Worm (Caenorhabditis elegans): Measurements from ENCODE around the gene R107.2.

The R107.2 gene

DNA sequence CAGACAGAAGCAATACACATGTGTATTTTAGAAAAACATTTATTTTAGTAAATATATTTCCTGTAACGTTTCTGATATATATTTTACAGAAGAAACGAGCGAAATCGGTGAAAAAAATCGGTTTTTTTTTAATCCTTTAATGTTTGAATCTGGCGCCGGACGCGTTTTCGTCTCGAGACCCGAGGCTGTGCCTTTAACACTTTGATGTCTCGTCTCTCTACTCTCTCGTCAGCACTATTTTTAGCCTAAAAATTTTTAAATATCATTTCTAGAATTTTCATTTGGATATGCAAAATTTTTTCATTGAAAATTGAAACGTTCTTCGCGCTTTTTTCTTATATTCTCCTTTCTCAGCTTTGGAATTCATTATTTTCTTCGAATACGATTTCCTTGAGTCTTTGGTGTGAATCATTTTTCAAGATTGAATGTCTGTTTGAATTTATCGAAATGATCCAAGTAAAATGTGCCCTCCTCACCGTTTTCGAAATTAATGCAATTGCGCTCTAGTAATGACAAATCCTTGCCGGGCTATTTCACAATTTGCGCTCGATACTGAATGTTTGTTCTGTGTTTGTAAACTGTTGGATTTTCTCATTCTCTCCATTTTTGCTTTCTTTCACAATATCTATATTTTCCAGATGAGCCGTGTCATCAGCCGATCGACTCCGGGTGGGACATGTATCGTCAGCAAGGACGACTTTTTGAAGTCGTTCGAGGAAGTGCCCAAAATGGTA, 8.8 kb upstream of the R107.2 start, which contains the start of gene cls-2:
Gene cls-2 (plus strand): TSS at position 635 of the 734 bp plus-strand sequence.
- TF ChIP-seq F16B12.6 (tag; optimal IDR thresholded peaks at IDR 0.05) (no peak), hlh-4 (tag; optimal IDR thresholded peaks at IDR 0.05) (no peak), zip-4 (GFP tag; optimal IDR thresholded peaks at IDR 0.05) (peak; percentile 10), mep-1 (tag; optimal IDR thresholded peaks at IDR 0.05) (peak; percentile 16), ceh-88 (GFP tag; IDR thresholded peaks at IDR 0.05) (no peak), snpc-4 (tag; optimal IDR thresholded peaks at IDR 0.05) (no peak), pax-3 (tag; optimal IDR thresholded peaks at IDR 0.05) (no peak), tlp-1 (tag; optimal IDR thresholded peaks at IDR 0.05) (no peak), nhr-11 (tag; optimal IDR thresholded peaks at IDR 0.05) (no peak), dpl-1 (GFP tag; optimal IDR thresholded peaks at IDR 0.05) (peak in 1 of 3 experiments; percentile 20), elt-2 (tag; optimal IDR thresholded peaks at IDR 0.05) (no peak), lin-35 (GFP tag; optimal IDR thresholded peaks at IDR 0.05) (peak in 1 of 2 experiments; percentile 21), unc-62 (GFP tag; optimal IDR thresholded peaks at IDR 0.05) (no peak), pqm-1 (tag; optimal IDR thresholded peaks at IDR 0.05) (no peak), nhr-47 (tag; optimal IDR thresholded peaks at IDR 0.05) (no peak), skn-1 (tag; optimal IDR thresholded peaks at IDR 0.05) (peak; percentile 54), jun-1 (tag; optimal IDR thresholded peaks at IDR 0.05) (no peak), lin-15B (tag; optimal IDR thresholded peaks at IDR 0.05) (no peak), ceh-82 (tag; optimal IDR thresholded peaks at IDR 0.05) (peak in 1 of 3 experiments; percentile 56), mdl-1 (tag; optimal IDR thresholded peaks at IDR 0.05) (no peak), swsn-7 (tag; optimal IDR thresholded peaks at IDR 0.05) (no peak), ztf-4 (tag; optimal IDR thresholded peaks at IDR 0.05) (no peak), lsy-2 (tag; optimal IDR thresholded peaks at IDR 0.05) (peak; percentile 5 to 42), efl-1 (optimal IDR thresholded peaks at IDR 0.05) (peak in 1 of 2 experiments; percentile 37), efl-1 (GFP tag; optimal IDR thresholded peaks at IDR 0.05 in 1 of 2) (peak; percentile 7 to 43)

- peak; percentile 98 for TF ChIP-seq lin-14 (GFP tag; optimal IDR thresholded peaks at IDR 0.05)
- TF ChIP-seq nhr-47 (tag; optimal IDR thresholded peaks at IDR 0.05): peak; percentile 95
- TF ChIP-seq fos-1 (tag; optimal IDR thresholded peaks at IDR 0.05): peak; percentile 26
- peak; percentile 22 for TF ChIP-seq sox-4 (tag; optimal IDR thresholded peaks at IDR 0.05)
- TF ChIP-seq nhr-84 (tag; optimal IDR thresholded peaks at IDR 0.05): no peak
- TF ChIP-seq lin-39 (tag; optimal IDR thresholded peaks at IDR 0.05): no peak
- peak; percentile 17 to 61 for TF ChIP-seq egl-27 (tag; optimal IDR thresholded peaks at IDR 0.05)
- TF ChIP-seq elt-2 (tag; optimal IDR thresholded peaks at IDR 0.05): peak; percentile 75
- TF ChIP-seq vab-15 (tag; optimal IDR thresholded peaks at IDR 0.05): no peak
- TF ChIP-seq C34B4.2 (tag; optimal IDR thresholded peaks at IDR 0.05): peak; percentile 40
- peak; percentile 75 for TF ChIP-seq ceh-8 (GFP tag; optimal IDR thresholded peaks at IDR 0.05)
- no peak for TF ChIP-seq mef-2 (tag; optimal IDR thresholded peaks at IDR 0.05)
- TF ChIP-seq nhr-28 (tag; optimal IDR thresholded peaks at IDR 0.05): no peak
- peak; percentile 76 for TF ChIP-seq zip-4 (GFP tag; optimal IDR thresholded peaks at IDR 0.05)
- TF ChIP-seq fkh-4 (tag; optimal IDR thresholded peaks at IDR 0.05; ENCODE audit: borderline replicate concordance): no peak
- no peak for TF ChIP-seq hlh-17 (GFP tag; optimal IDR thresholded peaks at IDR 0.05; ENCODE audit: borderline replicate concordance)
- TF ChIP-seq aha-1 (tag; optimal IDR thresholded peaks at IDR 0.05): peak; percentile 58
- TF ChIP-seq pqm-1 (tag; optimal IDR thresholded peaks at IDR 0.05): peak; percentile 41
- no peak for TF ChIP-seq F16B12.6 (tag; optimal IDR thresholded peaks at IDR 0.05)
- TF ChIP-seq swsn-7 (tag; optimal IDR thresholded peaks at IDR 0.05): peak; percentile 97
- peak; percentile 91 for TF ChIP-seq pax-3 (tag; optimal IDR thresholded peaks at IDR 0.05)
- TF ChIP-seq dsc-1 (tag; optimal IDR thresholded peaks at IDR 0.05): peak; percentile 92
- TF ChIP-seq ama-1 (optimal IDR thresholded peaks at IDR 0.05): no peak
- no peak for TF ChIP-seq ets-5 (GFP tag; IDR thresholded peaks at IDR 0.05)
- peak; percentile 54 for TF ChIP-seq aly-2 (tag; optimal IDR thresholded peaks at IDR 0.05)
- peak; percentile 95 for TF ChIP-seq skn-1 (tag; optimal IDR thresholded peaks at IDR 0.05)
- peak; percentile 98 for TF ChIP-seq nhr-20 (tag; optimal IDR thresholded peaks at IDR 0.05)
- TF ChIP-seq grh-1 (GFP tag; IDR thresholded peaks at IDR 0.05): peak; percentile 91
- peak; percentile 75 to 80 for TF ChIP-seq efl-1 (optimal IDR thresholded peaks at IDR 0.05)
- TF ChIP-seq efl-1 (GFP tag; optimal IDR thresholded peaks at IDR 0.05 in 1 of 2): peak; percentile 73 to 95
- TF ChIP-seq nhr-76 (tag; optimal IDR thresholded peaks at IDR 0.05): no peak
- peak; percentile 99 for TF ChIP-seq snu-23 (GFP tag; optimal IDR thresholded peaks at IDR 0.05)
- peak; percentile 22 for TF ChIP-seq tlp-1 (tag; optimal IDR thresholded peaks at IDR 0.05)
- TF ChIP-seq fkh-10 (GFP tag; optimal IDR thresholded peaks at IDR 0.05): peak; percentile 4
- TF ChIP-seq xbp-1 (tag; optimal IDR thresholded peaks at IDR 0.05): peak; percentile 86
These were observed 8.1 kb upstream of the R107.2 start, which contains the start of gene R107.5 for ce11 chrIII:9053740-9054252. Gene R107.5 (minus strand): TSS chrIII:9053790.

Measured in whole organism, L1 larva.